Worm (Caenorhabditis elegans): ENCODE results near the gene gpa-9.

- TF ChIP-seq unc-120 (tag; optimal IDR thresholded peaks at IDR 0.05; ENCODE audit: poor library complexity, severe bottlenecking) (no peak), unc-62 (GFP tag; optimal IDR thresholded peaks at IDR 0.05) (no peak), nhr-237 (tag; optimal IDR thresholded peaks at IDR 0.05) (no peak), elt-3 (tag; optimal IDR thresholded peaks at IDR 0.05) (no peak), pha-4 (tag; optimal IDR thresholded peaks at IDR 0.05) (no peak), nhr-12 (tag; optimal IDR thresholded peaks at IDR 0.05) (no peak), unc-39 (tag; optimal IDR thresholded peaks at IDR 0.05) (no peak)
These were observed 11.2 kb upstream of the gpa-9 start, which contains the start of gene his-74 for ce11 chrV:12660280-12660818.
